Fruit fly (Drosophila melanogaster) whole organism, wandering third instar larva: ENCODE results near the gene CG15773.

ENCODE experiments used
- Abd-B ChIP-seq: fragments of >200 bp; optimal IDR thresholded peaks from 2 replicates; lab custom pipeline; 2017; ENCODE audit warnings: missing biosample characterization, missing genetic modification characterization
- CG32264 ChIP-seq: fragments of 200-800 bp; sonication (Bioruptor generic); optimal IDR thresholded peaks from 2 replicates; lab custom pipeline; 2016; ENCODE audit warnings: missing biosample characterization, missing genetic modification characterization
- CG9705 ChIP-seq: fragments of 200-800 bp; sonication (Bioruptor generic); optimal IDR thresholded peaks from 2 replicates; lab custom pipeline; 2018; ENCODE audit warnings: missing biosample characterization, mild to moderate bottlenecking, missing genetic modification characterization
- CrebA ChIP-seq: fragments of 200-800 bp; sonication (Bioruptor generic); optimal IDR thresholded peaks from 2 replicates; lab custom pipeline; 2016; ENCODE audit warnings: missing biosample characterization, mild to moderate bottlenecking, missing genetic modification characterization, borderline replicate concordance
- Dfd ChIP-seq: fragments of >200 bp; optimal IDR thresholded peaks from 2 replicates; lab custom pipeline; 2017; ENCODE audit warnings: missing biosample characterization, missing genetic modification characterization
- Dif ChIP-seq: fragments of 200-275, 200-300 bp; sonication (Bioruptor generic); optimal IDR thresholded peaks from 2 replicates; lab custom pipeline; 2018; ENCODE audit warnings: missing biosample characterization, missing genetic modification characterization; ENCODE audit not compliant: partially characterized antibody
- GATAd ChIP-seq: sonication (Bioruptor generic); optimal IDR thresholded peaks from 2 replicates; lab custom pipeline; 2016; ENCODE audit warnings: missing biosample characterization, missing genetic modification characterization
- HLH106 ChIP-seq: fragments of 200-800 bp; optimal IDR thresholded peaks from 3 replicates; lab custom pipeline; 2019; ENCODE audit warnings: missing biosample characterization, mild to moderate bottlenecking, missing genetic modification characterization, moderate library complexity
- Hnf4 ChIP-seq: fragments of 200-800 bp; sonication (Bioruptor generic); optimal IDR thresholded peaks from 2 replicates; lab custom pipeline; 2016; ENCODE audit warnings: missing biosample characterization, mild to moderate bottlenecking, missing genetic modification characterization
- Hr78 ChIP-seq: fragments of >200 bp; optimal IDR thresholded peaks from 2 replicates; lab custom pipeline; 2017; ENCODE audit warnings: missing biosample characterization, missing genetic modification characterization
- Hr83 ChIP-seq: fragments of 200-300 bp; sonication (Bioruptor generic); optimal IDR thresholded peaks from 2 replicates; lab custom pipeline; 2016; ENCODE audit warnings: missing biosample characterization, mild to moderate bottlenecking, missing genetic modification characterization, moderate library complexity; ENCODE audit not compliant: poor library complexity, severe bottlenecking
- Jra ChIP-seq: sonication (Bioruptor generic); optimal IDR thresholded peaks from 2 replicates; lab custom pipeline; 2016; ENCODE audit warnings: missing biosample characterization, missing genetic modification characterization
- Mio ChIP-seq: sonication (Bioruptor generic); optimal IDR thresholded peaks from 2 replicates; lab custom pipeline; 2016; ENCODE audit warnings: missing biosample characterization, missing genetic modification characterization
- Myc ChIP-seq: fragments of >200 bp; optimal IDR thresholded peaks from 2 replicates; lab custom pipeline; 2017
- N ChIP-seq: fragments of >200 bp; optimal IDR thresholded peaks from 2 replicates; lab custom pipeline; 2018; ENCODE audit warnings: missing biosample characterization, missing external identifiers, missing genetic modification characterization
- OdsH ChIP-seq: fragments of 200-800 bp; sonication (Bioruptor generic); optimal IDR thresholded peaks from 2 replicates; lab custom pipeline; 2016; ENCODE audit warnings: missing biosample characterization, mild to moderate bottlenecking, missing genetic modification characterization
- Rel ChIP-seq, 2 experiments: fragments of 200-800 bp; sonication (Bioruptor generic) in 1 of 2; optimal IDR thresholded peaks; 2 replicates in 1 of 2; 3 replicates in 1 of 2; lab custom pipeline; 2016 to 2019; ENCODE audit warnings: mild to moderate bottlenecking in 2 of 2, missing biosample characterization in 2 of 2, missing genetic modification characterization in 2 of 2, moderate library complexity in 1 of 2
- Sp1 ChIP-seq: fragments of 200-800 bp; sonication (Bioruptor generic); optimal IDR thresholded peaks from 3 replicates; lab custom pipeline; 2019; ENCODE audit warnings: missing biosample characterization, mild to moderate bottlenecking, missing genetic modification characterization, moderate library complexity
- Vsx2 ChIP-seq: fragments of 200-300, 225-300 bp; sonication (Bioruptor generic); optimal IDR thresholded peaks from 2 replicates; lab custom pipeline; 2018; ENCODE audit warnings: missing biosample characterization, missing genetic modification characterization; ENCODE audit not compliant: partially characterized antibody
- br ChIP-seq: fragments of 200-800 bp; sonication (Bioruptor generic); optimal IDR thresholded peaks from 2 replicates; lab custom pipeline; 2016; ENCODE audit warnings: missing biosample characterization, missing genetic modification characterization
- brk ChIP-seq: fragments of 200-800 bp; sonication (Bioruptor generic); optimal IDR thresholded peaks from 2 replicates; lab custom pipeline; 2016; ENCODE audit warnings: missing biosample characterization, mild to moderate bottlenecking, missing genetic modification characterization
- dl ChIP-seq, 2 experiments: fragments of 175-275, 200-275 bp in 1 of 2; fragments of 200-275 bp in 1 of 2; sonication (Bioruptor generic); optimal IDR thresholded peaks; lab custom pipeline; 2018; ENCODE audit warnings: mild to moderate bottlenecking in 2 of 2, missing biosample characterization in 2 of 2, missing genetic modification characterization in 2 of 2, moderate library complexity in 2 of 2; ENCODE audit not compliant: partially characterized antibody in 2 of 2, insufficient read depth in 1 of 2
- dmrt93B ChIP-seq: fragments of 200-800 bp; sonication (Bioruptor generic); optimal IDR thresholded peaks from 2 replicates; lab custom pipeline; 2018; ENCODE audit warnings: missing biosample characterization, mild to moderate bottlenecking, missing genetic modification characterization
- dsf ChIP-seq: sonication (Bioruptor generic); optimal IDR thresholded peaks from 2 replicates; lab custom pipeline; 2016; ENCODE audit warnings: missing biosample characterization, missing genetic modification characterization, borderline replicate concordance
- ey ChIP-seq: fragments of 200-800 bp; sonication (Bioruptor generic); optimal IDR thresholded peaks from 2 replicates; lab custom pipeline; 2016; ENCODE audit warnings: missing biosample characterization, missing genetic modification characterization
- foxo ChIP-seq, 2 experiments: fragments of 200-800 bp; sonication (Bioruptor generic); optimal IDR thresholded peaks; 2 replicates in 1 of 2; 3 replicates in 1 of 2; lab custom pipeline; 2016 to 2017; ENCODE audit warnings: missing biosample characterization in 2 of 2, missing genetic modification characterization in 2 of 2
- fru ChIP-seq: fragments of 200-800 bp; sonication (Bioruptor generic); optimal IDR thresholded peaks from 3 replicates; lab custom pipeline; 2016; ENCODE audit warnings: missing biosample characterization, mild to moderate bottlenecking, missing genetic modification characterization
- h ChIP-seq: fragments of 200-800 bp; sonication (Bioruptor generic); optimal IDR thresholded peaks from 3 replicates; lab custom pipeline; 2016; ENCODE audit warnings: missing biosample characterization, mild to moderate bottlenecking, missing genetic modification characterization
- jim ChIP-seq: fragments of 175-275, 200-325 bp; sonication (Bioruptor generic); optimal IDR thresholded peaks from 2 replicates; lab custom pipeline; 2016; ENCODE audit warnings: missing biosample characterization, mild to moderate bottlenecking, missing genetic modification characterization
- lola ChIP-seq: fragments of >200 bp; optimal IDR thresholded peaks from 2 replicates; lab custom pipeline; 2017; ENCODE audit warnings: missing biosample characterization, missing genetic modification characterization
- pan ChIP-seq: fragments of >200 bp; optimal IDR thresholded peaks from 2 replicates; lab custom pipeline; 2017
- psq ChIP-seq: fragments of 200-800 bp; sonication (Bioruptor generic); optimal IDR thresholded peaks from 3 replicates; lab custom pipeline; 2017; ENCODE audit warnings: missing biosample characterization, mild to moderate bottlenecking, missing genetic modification characterization, moderate library complexity
- rgr ChIP-seq: fragments of 200-800 bp; sonication (Bioruptor generic); optimal IDR thresholded peaks from 3 replicates; lab custom pipeline; 2016; ENCODE audit warnings: missing biosample characterization, mild to moderate bottlenecking, missing genetic modification characterization
- sage ChIP-seq: fragments of 200-800 bp; sonication (Bioruptor generic); optimal IDR thresholded peaks from 2 replicates; lab custom pipeline; 2016; ENCODE audit warnings: missing biosample characterization, mild to moderate bottlenecking, missing genetic modification characterization
- sv ChIP-seq: fragments of 200-800 bp; sonication (Bioruptor generic); optimal IDR thresholded peaks from 3 replicates; lab custom pipeline; 2016; ENCODE audit warnings: missing biosample characterization, missing genetic modification characterization
- tai ChIP-seq: sonication (Bioruptor generic); optimal IDR thresholded peaks from 2 replicates; lab custom pipeline; 2016; ENCODE audit warnings: missing biosample characterization, missing genetic modification characterization
- usp ChIP-seq: fragments of >200 bp; optimal IDR thresholded peaks from 2 replicates; lab custom pipeline; 2017; ENCODE audit warnings: missing biosample characterization, missing genetic modification characterization
- woc ChIP-seq: sonication (Bioruptor generic); optimal IDR thresholded peaks from 2 replicates; lab custom pipeline; 2016; ENCODE audit warnings: missing biosample characterization, mild to moderate bottlenecking, missing genetic modification characterization

CG15773 gene

dm6 chrX:5735268-5735941 is 2.9 kb downstream of the CG15773 start:
- peak; percentile 70 for TF ChIP-seq woc (GFP tag; lab: Kevin White, UChicago)
- TF ChIP-seq foxo (GFP tag; optimal IDR thresholded peaks at IDR 0.05; lab: Kevin White, UChicago): peak; percentile 54 to 94
- peak; percentile 82 for TF ChIP-seq Vsx2 (GFP tag; lab: Kevin White, UChicago)
- TF ChIP-seq brk (GFP tag; lab: Kevin White, UChicago): peak; percentile 69
- no peak for TF ChIP-seq Dif (GFP tag; lab: Kevin White, UChicago)
- TF ChIP-seq Dfd (GFP tag; lab: Kevin White, UChicago): no peak
- no peak for TF ChIP-seq Hr78 (GFP tag; lab: Kevin White, UChicago)
- TF ChIP-seq lola (GFP tag; lab: Kevin White, UChicago): no peak
- peak; percentile 18 for TF ChIP-seq dsf (GFP tag; lab: Kevin White, UChicago)
- peak; percentile 93 for TF ChIP-seq rgr (GFP tag; lab: Kevin White, UChicago)
- no peak for TF ChIP-seq Myc (lab: Kevin White, UChicago)
- peak; percentile 48 for TF ChIP-seq CG32264 (GFP tag; lab: Kevin White, UChicago)
- no peak for TF ChIP-seq CrebA (GFP tag; lab: Kevin White, UChicago)
- TF ChIP-seq psq: peak; percentile 88
- TF ChIP-seq HLH106 (tag; lab: Kevin White, UChicago): peak; percentile 86
- no peak for TF ChIP-seq GATAd (GFP tag; lab: Kevin White, UChicago)
- TF ChIP-seq OdsH (GFP tag; lab: Kevin White, UChicago): peak; percentile 85
- TF ChIP-seq ey (GFP tag; lab: Kevin White, UChicago): peak; percentile 88
- TF ChIP-seq jim (GFP tag; lab: Kevin White, UChicago): no peak
- peak; percentile 91 for TF ChIP-seq h (GFP tag; lab: Kevin White, UChicago)
- peak; percentile 52 for TF ChIP-seq Hr83 (GFP tag; lab: Kevin White, UChicago)
- TF ChIP-seq Rel (GFP tag; optimal IDR thresholded peaks at IDR 0.05; lab: Kevin White, UChicago): no peak
- peak; percentile 16 for TF ChIP-seq Rel (tag; optimal IDR thresholded peaks at IDR 0.05; lab: Kevin White, UChicago)
- no peak for TF ChIP-seq usp (GFP tag; lab: Kevin White, UChicago)
- peak; percentile 91 for TF ChIP-seq fru (GFP tag; lab: Kevin White, UChicago)
- TF ChIP-seq N: no peak
- TF ChIP-seq pan (lab: Kevin White, UChicago): no peak
- no peak for TF ChIP-seq Mio (GFP tag; lab: Kevin White, UChicago)
- TF ChIP-seq br (GFP tag; lab: Kevin White, UChicago): peak; percentile 88
- TF ChIP-seq Abd-B: no peak
- TF ChIP-seq Jra (GFP tag; lab: Kevin White, UChicago): peak; percentile 67
- no peak for TF ChIP-seq dl (GFP tag; optimal IDR thresholded peaks at IDR 0.05; lab: Kevin White, UChicago; ENCODE audit: insufficient read depth in 1 of 2, partially characterized antibody in 2 of 2)
- peak; percentile 47 for TF ChIP-seq sv
- peak; percentile 66 for TF ChIP-seq dmrt93B (GFP tag; lab: Kevin White, UChicago)
- TF ChIP-seq CG9705: peak; percentile 29
- peak; percentile 89 for TF ChIP-seq Hnf4 (GFP tag; lab: Kevin White, UChicago)
- TF ChIP-seq tai (GFP tag; lab: Kevin White, UChicago): no peak
- peak; percentile 85 for TF ChIP-seq Sp1 (GFP tag; lab: Kevin White, UChicago)
- TF ChIP-seq sage: peak; percentile 43
- TF ChIP-seq, all 38 proteins: peak for 23

dm6 chrX:5737157-5737556 is 4.6 kb downstream of the CG15773 start:
- TF ChIP-seq usp (GFP tag; lab: Kevin White, UChicago) (no peak), foxo (GFP tag; optimal IDR thresholded peaks at IDR 0.05; lab: Kevin White, UChicago) (peak in 1 of 2 experiments; percentile 55), lola (GFP tag; lab: Kevin White, UChicago) (no peak), rgr (GFP tag; lab: Kevin White, UChicago) (peak; percentile 8), Sp1 (GFP tag; lab: Kevin White, UChicago) (no peak), ey (GFP tag; lab: Kevin White, UChicago) (peak; percentile 4), dmrt93B (GFP tag; lab: Kevin White, UChicago) (peak; percentile 10), HLH106 (tag; lab: Kevin White, UChicago) (peak; percentile 19), br (GFP tag; lab: Kevin White, UChicago) (peak; percentile 14)
